Fruit fly (Drosophila melanogaster) whole organism, embryonic: ENCODE measurements around the gene NFAT.
A peak's percentile ranks its signal among the peaks of the same experiment; 100 is the strongest.

ENCODE experiments used
- Aef1 ChIP-seq: fragments of 200-800 bp; sonication (Bioruptor generic); IDR thresholded peaks from 3 replicates; pipeline ENCODE4 v1.3.6; 2022; ENCODE audit warnings: missing biosample characterization, missing genetic modification characterization
- B-H2 ChIP-seq: fragments of 200-800 bp; sonication (Bioruptor generic); optimal IDR thresholded peaks from 2 replicates; lab custom pipeline; 2018; ENCODE audit warnings: missing biosample characterization, mild to moderate bottlenecking, missing genetic modification characterization
- C15 ChIP-seq: fragments of 200-800 bp; sonication (Bioruptor generic); IDR thresholded peaks from 3 replicates; pipeline ENCODE4 v1.3.6; 2022; ENCODE audit warnings: missing biosample characterization, missing genetic modification characterization
- CG10209 ChIP-seq: fragments of 200-800 bp; sonication (Bioruptor generic); optimal IDR thresholded peaks from 3 replicates; lab custom pipeline; 2017; ENCODE audit warnings: missing biosample characterization, mild to moderate bottlenecking, missing genetic modification characterization, missing genetic modification reagents
- CG10274 ChIP-seq: fragments of 200-800 bp; sonication (Bioruptor generic); optimal IDR thresholded peaks from 3 replicates; lab custom pipeline; 2017; ENCODE audit warnings: missing biosample characterization, mild to moderate bottlenecking, missing genetic modification characterization
- CG12104 ChIP-seq: fragments of 200-800 bp; sonication (Bioruptor generic); optimal IDR thresholded peaks from 3 replicates; lab custom pipeline; 2016; ENCODE audit warnings: missing biosample characterization, missing genetic modification characterization
- CG12236 ChIP-seq: fragments of 200-800 bp; sonication (Bioruptor generic); optimal IDR thresholded peaks from 2 replicates; lab custom pipeline; 2016; ENCODE audit warnings: missing biosample characterization, missing genetic modification characterization
- CG15601 ChIP-seq: fragments of 200-800 bp; sonication (Bioruptor generic); optimal IDR thresholded peaks from 3 replicates; lab custom pipeline; 2019; ENCODE audit warnings: missing biosample characterization, mild to moderate bottlenecking, missing genetic modification characterization, moderate library complexity
- CG15696 ChIP-seq: fragments of 200-800 bp; sonication (Bioruptor generic); optimal IDR thresholded peaks from 2 replicates; lab custom pipeline; 2019; ENCODE audit warnings: missing biosample characterization, mild to moderate bottlenecking, missing genetic modification characterization, moderate library complexity
- CG18764 ChIP-seq: fragments of 200-800 bp; sonication (Bioruptor generic); optimal IDR thresholded peaks from 3 replicates; lab custom pipeline; 2016; ENCODE audit warnings: missing biosample characterization, missing genetic modification characterization
- CG30431 ChIP-seq: fragments of 200-800 bp; sonication (Bioruptor generic); optimal IDR thresholded peaks from 2 replicates; lab custom pipeline; 2017; ENCODE audit warnings: missing biosample characterization, missing genetic modification characterization
- CG31224 ChIP-seq: fragments of 200-800 bp; sonication (Bioruptor generic); IDR thresholded peaks from 2 replicates; pipeline ENCODE4 v1.3.6; 2022; ENCODE audit warnings: missing biosample characterization, missing genetic modification characterization
- CG3838 ChIP-seq: fragments of 200-800 bp; sonication (Bioruptor generic); optimal IDR thresholded peaks from 3 replicates; lab custom pipeline; 2016; ENCODE audit warnings: missing biosample characterization, missing genetic modification characterization
- CG3847 ChIP-seq: fragments of 200-800 bp; sonication (Bioruptor generic); IDR thresholded peaks from 2 replicates; pipeline ENCODE4 v1.3.6; 2022; ENCODE audit warnings: missing biosample characterization, missing genetic modification characterization
- CG6689 ChIP-seq: fragments of 200-800 bp; sonication (Bioruptor generic); IDR thresholded peaks from 2 replicates; pipeline ENCODE4 v1.3.6; 2022; ENCODE audit warnings: missing biosample characterization, missing genetic modification characterization
- CG7786 ChIP-seq: fragments of 200-800 bp; sonication (Bioruptor generic); optimal IDR thresholded peaks from 2 replicates; lab custom pipeline; 2016; ENCODE audit warnings: missing biosample characterization, missing genetic modification characterization
- CG9437 ChIP-seq: fragments of 200-800 bp; sonication (Bioruptor generic); optimal IDR thresholded peaks from 2 replicates; lab custom pipeline; 2018; ENCODE audit warnings: missing biosample characterization, mild to moderate bottlenecking, missing genetic modification characterization
- CG9609 ChIP-seq: fragments of 200-800 bp; sonication (Bioruptor generic); optimal IDR thresholded peaks from 3 replicates; lab custom pipeline; 2016; ENCODE audit warnings: missing biosample characterization, missing genetic modification characterization
- CTCF ChIP-seq: fragments of 200-800 bp; sonication (Bioruptor generic); optimal IDR thresholded peaks from 2 replicates; lab custom pipeline; 2017; ENCODE audit warnings: missing biosample characterization, mild to moderate bottlenecking, missing genetic modification characterization, moderate library complexity
- Doc2 ChIP-seq: fragments of 200-800 bp; sonication (Bioruptor generic); IDR thresholded peaks from 2 replicates; pipeline ENCODE4 v1.3.6; 2022; ENCODE audit warnings: missing biosample characterization, missing genetic modification characterization
- Drgx ChIP-seq: fragments of 200-800 bp; sonication (Bioruptor generic); IDR thresholded peaks from 2 replicates; pipeline ENCODE4 v1.3.6; 2022; ENCODE audit warnings: missing biosample characterization, missing genetic modification characterization
- E2f1 ChIP-seq: fragments of 200-800 bp; sonication (Bioruptor generic); IDR thresholded peaks from 2 replicates; pipeline ENCODE4 v1.3.6; 2022; ENCODE audit warnings: missing biosample characterization, missing genetic modification characterization
- E2f2 ChIP-seq: fragments of 200-800 bp; sonication (Bioruptor generic); IDR thresholded peaks from 2 replicates; pipeline ENCODE4 v1.3.6; 2022; ENCODE audit warnings: missing biosample characterization, missing genetic modification characterization
- Ets65A ChIP-seq: fragments of 200-800 bp; sonication (Bioruptor generic); peaks from one replicate; lab custom pipeline; 2016; ENCODE audit warnings: missing biosample characterization, missing genetic modification characterization
- Fer3 ChIP-seq: fragments of 200-800 bp; sonication (Bioruptor generic); optimal IDR thresholded peaks from 2 replicates; lab custom pipeline; 2018; ENCODE audit warnings: missing biosample characterization, mild to moderate bottlenecking, missing genetic modification characterization, moderate library complexity
- HmgD ChIP-seq: fragments of 200-800 bp; sonication (Bioruptor generic); optimal IDR thresholded peaks from 3 replicates; lab custom pipeline; 2016; ENCODE audit warnings: missing biosample characterization, missing genetic modification characterization
- Kr ChIP-seq: fragments of 200-800 bp; sonication (Bioruptor generic); optimal IDR thresholded peaks from 2 replicates; lab custom pipeline; 2017; ENCODE audit warnings: missing biosample characterization, mild to moderate bottlenecking, missing genetic modification characterization
- Lhr ChIP-seq: fragments of 200-800 bp; sonication (Bioruptor generic); optimal IDR thresholded peaks from 3 replicates; lab custom pipeline; 2017; ENCODE audit warnings: mild to moderate bottlenecking, missing biosample characterization, missing genetic modification reagents, missing genetic modification characterization
- Lpt ChIP-seq: fragments of >200 bp; optimal IDR thresholded peaks from 2 replicates; lab custom pipeline; 2018; ENCODE audit warnings: missing biosample characterization, missing genetic modification characterization
- Nf-YB ChIP-seq: fragments of 200-800 bp; sonication (Bioruptor generic); optimal IDR thresholded peaks from 3 replicates; lab custom pipeline; 2019; ENCODE audit warnings: missing biosample characterization, mild to moderate bottlenecking, missing genetic modification characterization, moderate library complexity
- Rx ChIP-seq: fragments of 200-800 bp; sonication (Bioruptor generic); IDR thresholded peaks from 2 replicates; pipeline ENCODE4 v1.3.6; 2022; ENCODE audit warnings: missing biosample characterization, missing genetic modification characterization
- Scr ChIP-seq: fragments of 200-800 bp; sonication (Bioruptor generic); IDR thresholded peaks from 2 replicates; pipeline ENCODE4 v1.3.6; 2022; ENCODE audit warnings: missing biosample characterization, missing genetic modification characterization; ENCODE audit not compliant: partially characterized antibody
- Xbp1 ChIP-seq: fragments of 200-800 bp; sonication (Bioruptor generic); optimal IDR thresholded peaks from 3 replicates; lab custom pipeline; 2016; ENCODE audit warnings: missing biosample characterization, mild to moderate bottlenecking, missing genetic modification characterization
- aop ChIP-seq: fragments of 200-800 bp; sonication (Bioruptor generic); IDR thresholded peaks from 2 replicates; pipeline ENCODE4 v1.3.6; 2022; ENCODE audit warnings: missing biosample characterization, missing genetic modification characterization
- ap ChIP-seq: fragments of 200-800 bp; sonication (Bioruptor generic); IDR thresholded peaks from 2 replicates; pipeline ENCODE4 v1.3.6; 2022; ENCODE audit warnings: missing biosample characterization, missing genetic modification characterization
- ara ChIP-seq: fragments of 200-800 bp; sonication (Bioruptor generic); IDR thresholded peaks from 2 replicates; pipeline ENCODE4 v1.3.6; 2022; ENCODE audit warnings: missing biosample characterization, missing genetic modification characterization
- ase ChIP-seq: fragments of 200-800 bp; sonication (Bioruptor generic); IDR thresholded peaks from 3 replicates; pipeline ENCODE4 v1.3.6; 2022; ENCODE audit warnings: missing biosample characterization, missing genetic modification characterization
- ash1 ChIP-seq: fragments of 200-800 bp; sonication (Bioruptor generic); optimal IDR thresholded peaks from 2 replicates; lab custom pipeline; 2018; ENCODE audit warnings: missing biosample characterization, mild to moderate bottlenecking, missing genetic modification characterization
- bsh ChIP-seq, 2 experiments: fragments of 200-800 bp; sonication (Bioruptor generic); optimal IDR thresholded peaks; 2 replicates each; lab custom pipeline; 2017 to 2018; ENCODE audit warnings: mild to moderate bottlenecking in 2 of 2, missing biosample characterization in 2 of 2, missing genetic modification characterization in 2 of 2, moderate library complexity in 1 of 2
- dan ChIP-seq: fragments of 200-800 bp; sonication (Bioruptor generic); IDR thresholded peaks from 2 replicates; pipeline ENCODE4 v1.3.6; 2022; ENCODE audit warnings: missing biosample characterization, missing genetic modification characterization
- en ChIP-seq: fragments of 200-800 bp; sonication (Bioruptor generic); optimal IDR thresholded peaks from 2 replicates; lab custom pipeline; 2016; ENCODE audit warnings: missing biosample characterization, missing genetic modification characterization
- grau ChIP-seq: fragments of 200-800 bp; optimal IDR thresholded peaks from 3 replicates; lab custom pipeline; 2019; ENCODE audit warnings: missing biosample characterization, mild to moderate bottlenecking, missing genetic modification characterization, moderate library complexity
- gsb ChIP-seq: fragments of 200-800 bp; sonication (Bioruptor generic); IDR thresholded peaks from 2 replicates; pipeline ENCODE4 v1.3.6; 2022; ENCODE audit warnings: missing biosample characterization, missing genetic modification characterization
- hb ChIP-seq: fragments of 200-800 bp; sonication (Bioruptor generic); IDR thresholded peaks from 3 replicates; pipeline ENCODE4 v1.3.6; 2022; ENCODE audit warnings: missing biosample characterization, missing genetic modification characterization; ENCODE audit not compliant: partially characterized antibody
- jing ChIP-seq: fragments of 200-800 bp; sonication (Bioruptor generic); optimal IDR thresholded peaks from 2 replicates; lab custom pipeline; 2018; ENCODE audit warnings: missing biosample characterization, mild to moderate bottlenecking, missing genetic modification characterization
- lov ChIP-seq, 2 experiments: fragments of 200-800 bp in 1 of 2; fragments of >200 bp in 1 of 2; sonication (Bioruptor generic) in 1 of 2; IDR thresholded peaks in 1 of 2; optimal IDR thresholded peaks in 1 of 2; 2 replicates in 1 of 2; 3 replicates in 1 of 2; pipeline versions ENCODE4 v1.3.6 to Lab custom; 2017 to 2022; ENCODE audit warnings: missing biosample characterization in 1 of 2, missing genetic modification characterization in 1 of 2
- sna ChIP-seq: fragments of 200-800 bp; sonication (Bioruptor generic); IDR thresholded peaks from 2 replicates; pipeline ENCODE4 v1.3.6; 2022; ENCODE audit warnings: missing biosample characterization, missing genetic modification characterization; ENCODE audit not compliant: partially characterized antibody
- trem ChIP-seq: fragments of 200-800 bp; optimal IDR thresholded peaks from 3 replicates; lab custom pipeline; 2019; ENCODE audit warnings: missing biosample characterization, mild to moderate bottlenecking, missing genetic modification characterization, moderate library complexity
- vnd ChIP-seq: fragments of 200-800 bp; sonication (Bioruptor generic); IDR thresholded peaks from 3 replicates; pipeline ENCODE4 v1.3.6; 2022; ENCODE audit warnings: missing biosample characterization, missing genetic modification characterization; ENCODE audit not compliant: partially characterized antibody
- vvl ChIP-seq: fragments of 200-800 bp; sonication (Bioruptor generic); IDR thresholded peaks from 2 replicates; pipeline ENCODE4 v1.3.6; 2022; ENCODE audit warnings: missing biosample characterization, missing genetic modification characterization
- wek ChIP-seq: fragments of 200-800 bp; sonication (Bioruptor generic); optimal IDR thresholded peaks from 3 replicates; lab custom pipeline; 2018; ENCODE audit warnings: missing biosample characterization, mild to moderate bottlenecking, missing genetic modification characterization, moderate library complexity

Gene NFAT

DNA sequence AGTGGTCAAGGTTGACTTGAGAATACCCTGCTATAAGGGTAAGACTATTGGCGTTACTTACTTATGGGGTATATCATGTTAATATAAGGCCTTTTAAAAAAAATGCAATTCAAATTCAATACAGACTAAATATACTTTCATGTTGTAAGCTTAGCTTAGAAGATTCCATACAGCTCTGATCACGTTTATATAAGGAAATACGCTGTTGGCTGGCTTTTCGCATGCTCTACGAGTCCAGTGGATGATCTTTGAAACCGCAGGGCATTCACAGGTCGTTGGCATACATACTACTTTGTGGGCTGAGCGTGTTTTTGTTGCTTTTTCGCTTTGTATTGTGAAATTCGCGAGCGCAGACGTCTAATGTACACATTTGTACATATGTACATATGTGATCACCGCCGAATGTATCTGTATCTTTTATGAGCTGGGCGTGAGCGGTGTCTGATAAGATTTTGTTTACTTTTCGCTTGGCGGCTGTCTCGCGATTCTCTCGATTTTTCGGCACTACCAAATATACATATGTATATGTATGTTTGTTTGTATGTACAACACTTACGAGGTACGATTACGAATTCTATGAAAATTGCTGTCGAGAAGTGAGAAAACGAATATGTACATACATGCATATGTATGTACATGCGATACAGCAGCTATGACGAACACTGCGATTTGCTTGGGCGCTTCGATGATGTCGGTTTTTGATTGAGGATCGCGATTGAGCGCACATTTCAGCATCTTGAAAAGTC is 9.9 kb downstream of the NFAT start (continued):
- TF ChIP-seq Nf-YB (GFP tag; lab: Kevin White, UChicago) (peak; percentile 24), CG30431 (GFP tag; lab: Kevin White, UChicago) (no peak), CG15696 (peak; percentile 46), jing (GFP tag; lab: Kevin White, UChicago) (no peak), CG18764 (peak; percentile 24), hb (no peak), gsb (peak; percentile 25; the same call in 1 of the 2 replicates), CG3838 (GFP tag; lab: Kevin White, UChicago) (no peak), Aef1 (GFP tag; lab: Robert Waterston, UW) (no peak; the same call in 2 of the 3 replicates), aop (GFP tag; lab: Robert Waterston, UW) (no peak), Rx (GFP tag; lab: Robert Waterston, UW) (no peak), CG12236 (GFP tag; lab: Kevin White, UChicago) (no peak), HmgD (GFP tag; lab: Kevin White, UChicago) (no peak), grau (tag; lab: Kevin White, UChicago) (peak; percentile 54), Lhr (GFP tag; lab: Kevin White, UChicago) (no peak), E2f1 (no peak), E2f2 (GFP tag; lab: Robert Waterston, UW) (peak; percentile 33; the same call in 1 of the 2 replicates), ash1 (GFP tag; lab: Kevin White, UChicago) (peak; percentile 53), CG31224 (no peak), Fer3 (tag; lab: Kevin White, UChicago) (peak; percentile 51), wek (peak; percentile 77), CG12104 (GFP tag; lab: Kevin White, UChicago) (peak; percentile 52), CG7786 (GFP tag; lab: Kevin White, UChicago) (peak; percentile 52), CTCF (GFP tag; lab: Kevin White, UChicago) (no peak), Scr (no peak), Ets65A (GFP tag; lab: Kevin White, UChicago) (peak; percentile 92), CG6689 (GFP tag; lab: Robert Waterston, UW) (no peak), dan (GFP tag; lab: Robert Waterston, UW) (no peak), CG3847 (GFP tag; lab: Robert Waterston, UW) (peak; percentile 50), lov (optimal IDR thresholded peaks at IDR 0.05; lab: Kevin White, UChicago) (no peak), lov (GFP tag; IDR thresholded peaks at IDR 0.05; lab: Robert Waterston, UW) (no peak), vnd (GFP tag; lab: Robert Waterston, UW) (no peak), CG10274 (GFP tag; lab: Kevin White, UChicago) (peak; percentile 91), sna (GFP tag; lab: Robert Waterston, UW) (no peak), Lpt (no peak), Doc2 (GFP tag; lab: Robert Waterston, UW) (no peak), B-H2 (GFP tag; lab: Kevin White, UChicago) (peak; percentile 38), CG10209 (peak; percentile 63), C15 (no peak), Drgx (GFP tag; lab: Robert Waterston, UW) (0 out of 2 replicates have a peak, but pooled peaks have one; percentile 17), trem (tag; lab: Kevin White, UChicago) (no peak), ap (GFP tag; lab: Robert Waterston, UW) (no peak), vvl (GFP tag; lab: Robert Waterston, UW) (no peak), Xbp1 (GFP tag; lab: Kevin White, UChicago) (no peak), en (GFP tag; lab: Kevin White, UChicago) (no peak), ara (no peak), CG15601 (tag; lab: Kevin White, UChicago) (peak; percentile 35), bsh (GFP tag; optimal IDR thresholded peaks at IDR 0.05; lab: Kevin White, UChicago) (no peak), CG9437 (GFP tag; lab: Kevin White, UChicago) (no peak), ase (GFP tag; lab: Robert Waterston, UW) (no peak), CG9609 (peak; percentile 14), Kr (GFP tag; lab: Kevin White, UChicago) (no peak)
